Fruit fly (Drosophila melanogaster) whole organism, prepupa: ENCODE measurements around the gene Cpr65Ay.

Source experiments
- Eip93F ChIP-seq: fragments of 200-800 bp; sonication (Bioruptor generic); optimal IDR thresholded peaks from 2 replicates; lab custom pipeline; 2016; ENCODE audit warnings: missing biosample characterization, mild to moderate bottlenecking, missing genetic modification characterization
- Smox ChIP-seq: fragments of 200-800 bp; sonication (Bioruptor generic); optimal IDR thresholded peaks from 3 replicates; lab custom pipeline; 2016; ENCODE audit warnings: missing biosample characterization, missing genetic modification characterization
- Sox102F ChIP-seq: fragments of 200-800 bp; sonication (Bioruptor generic); optimal IDR thresholded peaks from 2 replicates; lab custom pipeline; 2016; ENCODE audit warnings: missing biosample characterization, mild to moderate bottlenecking, missing genetic modification characterization

DNA sequence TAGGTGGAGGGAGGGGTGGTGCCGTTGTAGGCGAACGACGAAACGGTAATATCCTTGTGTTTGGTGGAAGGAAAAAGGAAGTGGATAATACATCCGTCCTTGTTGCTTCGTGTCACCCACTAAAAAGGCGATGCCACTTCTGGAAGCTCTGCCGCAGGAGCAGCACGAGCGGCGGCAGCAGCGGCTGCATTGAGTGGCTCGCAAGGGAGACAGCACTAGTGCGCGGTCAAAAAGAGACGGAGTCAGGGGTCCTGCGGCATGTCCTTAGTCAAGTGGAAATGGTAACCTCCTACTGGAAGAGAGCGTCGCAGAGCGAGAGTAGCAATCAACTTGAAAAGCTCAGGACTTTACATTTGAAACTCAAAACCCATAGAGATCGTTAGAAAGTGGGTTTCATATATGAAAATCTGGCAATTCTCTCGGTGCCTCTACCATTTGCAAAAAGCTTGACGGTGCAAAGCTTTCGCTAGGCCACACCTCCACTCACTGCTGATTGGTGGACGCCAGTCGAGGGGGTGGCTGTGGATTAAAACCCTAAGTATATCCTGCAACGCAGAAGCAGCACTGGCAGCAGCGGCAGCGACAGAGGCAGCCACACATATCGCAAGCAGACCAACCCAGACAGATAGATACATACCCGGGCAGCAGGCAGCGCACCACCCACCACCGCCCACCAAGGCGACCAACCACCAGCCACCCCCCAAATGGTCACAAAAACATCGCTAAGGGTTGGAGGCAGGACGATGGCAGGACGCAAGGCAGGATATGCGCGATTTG lies 47.6 kb downstream of the Cpr65Ay start:
- TF ChIP-seq Smox (GFP tag; lab: Kevin White, UChicago), result no peak
- no peak for TF ChIP-seq Sox102F (GFP tag; lab: Kevin White, UChicago)
- no peak for TF ChIP-seq Eip93F (GFP tag; lab: Kevin White, UChicago)
